Worm (Caenorhabditis elegans) whole organism, young adult: Measurements from ENCODE around the gene str-64.

Source experiments
- Y95B8A.8 ChIP-seq: fragments of 200-800 bp; sonication (Bioruptor generic); IDR thresholded peaks from 2 replicates; pipeline ENCODE4 v1.3.6; 2022; ENCODE audit warnings: missing genetic modification reagents, missing genetic modification characterization, missing compliant biosample characterization
- atf-7 ChIP-seq: sonication (generic microtip); optimal IDR thresholded peaks from 2 replicates; lab custom pipeline; 2017; ENCODE audit warnings: mild to moderate bottlenecking, missing genetic modification characterization, missing compliant biosample characterization
- dpff-1 ChIP-seq: sonication (generic microtip); optimal IDR thresholded peaks from 2 replicates; lab custom pipeline; 2017; ENCODE audit warnings: mild to moderate bottlenecking, missing genetic modification characterization, missing compliant biosample characterization
- hlh-12 ChIP-seq: sonication (generic microtip); optimal IDR thresholded peaks from 2 replicates; lab custom pipeline; 2016; ENCODE audit warnings: missing genetic modification characterization, missing compliant biosample characterization
- ztf-28 ChIP-seq: fragments of 200-800 bp; sonication (Bioruptor generic); IDR thresholded peaks from 2 replicates; pipeline ENCODE4 v1.3.6; 2022; ENCODE audit warnings: missing genetic modification reagents, missing genetic modification characterization, missing compliant biosample characterization

DNA sequence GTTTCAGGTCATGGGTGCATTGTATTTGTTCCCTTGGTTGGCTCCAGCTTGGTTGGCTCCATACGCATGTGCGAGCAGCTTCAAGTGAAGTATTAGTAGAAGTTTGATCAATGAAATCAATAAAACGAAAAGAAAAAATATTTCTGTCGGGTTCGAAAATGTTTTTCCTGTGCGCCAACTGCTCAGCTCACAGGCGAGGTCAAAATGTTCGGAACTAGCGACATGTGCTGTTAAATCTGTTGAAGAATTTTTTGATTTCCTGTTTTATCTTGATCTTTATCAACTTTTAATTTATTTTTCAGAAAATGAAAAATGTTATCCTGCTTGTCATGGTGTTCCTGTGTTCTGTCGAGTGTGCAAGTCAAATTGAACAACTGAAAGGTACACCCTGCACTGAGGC lies 1.5 kb upstream of the str-64 start, which contains the start of gene T28A11.25:
- TF ChIP-seq hlh-12 (tag; lab: Kevin White, UChicago) = no peak
- no peak for TF ChIP-seq ztf-28
- TF ChIP-seq Y95B8A.8 = no peak
- TF ChIP-seq dpff-1 (tag; lab: Kevin White, UChicago) = no peak
- TF ChIP-seq atf-7 (tag; lab: Kevin White, UChicago) = no peak
